Fruit fly (Drosophila melanogaster): ENCODE results near the gene TP53INP.

DNA sequence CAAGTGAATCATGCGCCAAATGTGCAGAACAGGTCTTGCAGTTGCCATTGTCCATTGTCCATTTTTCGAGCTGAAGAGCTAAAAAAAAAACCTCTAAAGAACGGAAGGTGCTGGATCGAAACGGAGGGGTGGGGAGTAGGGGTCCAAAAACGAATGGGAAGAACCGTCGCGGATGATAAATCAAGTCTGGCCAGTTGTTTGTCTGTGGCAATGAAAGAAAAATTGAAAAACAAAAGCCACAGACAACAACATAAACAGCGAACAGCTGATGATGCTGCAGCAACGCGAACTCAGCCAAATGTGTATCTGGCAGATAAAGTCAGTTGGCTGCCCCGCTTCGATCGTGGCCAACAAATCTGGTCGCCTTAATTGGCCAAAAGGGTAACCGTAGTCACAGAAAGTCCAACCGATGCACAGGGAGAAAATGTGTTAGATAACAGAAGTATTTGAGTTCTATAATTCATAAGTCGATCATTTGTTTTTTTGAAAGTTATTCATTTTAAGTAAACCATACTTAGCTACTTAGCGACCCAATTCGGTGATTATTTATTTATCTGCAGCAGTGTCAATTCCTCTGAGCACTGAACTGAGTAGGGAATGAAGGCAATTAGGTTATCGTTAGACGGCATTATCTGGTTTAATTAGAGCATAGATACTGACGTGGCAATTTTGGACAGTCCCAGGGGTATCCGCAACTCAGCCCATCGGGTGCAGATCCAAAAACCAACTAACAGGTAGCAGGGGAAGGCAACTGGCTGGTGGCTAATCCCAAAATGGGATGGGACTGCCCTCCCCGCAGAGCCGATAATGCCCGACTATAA, 1.8 kb downstream of the TP53INP start:
- no peak for TF ChIP-seq fu2 (GFP tag; optimal IDR thresholded peaks at IDR 0.05)
- no peak for TF ChIP-seq CG17612 (GFP tag; IDR thresholded peaks at IDR 0.05)
- TF ChIP-seq CG18262 (tag; optimal IDR thresholded peaks at IDR 0.05): no peak
- TF ChIP-seq Lpt (GFP tag; optimal IDR thresholded peaks at IDR 0.05): no peak
- TF ChIP-seq CG8281 (tag; optimal IDR thresholded peaks at IDR 0.05): no peak
- TF ChIP-seq zen2 (GFP tag; IDR thresholded peaks at IDR 0.05; ENCODE audit: partially characterized antibody): no peak
- TF ChIP-seq Sox102F (GFP tag; optimal IDR thresholded peaks at IDR 0.05): no peak
- TF ChIP-seq pan (optimal IDR thresholded peaks at IDR 0.05): no peak
- TF ChIP-seq pan (GFP tag; optimal IDR thresholded peaks at IDR 0.05 in 1 of 2, IDR thresholded peaks at IDR 0.05 in 1 of 2): no peak
- TF ChIP-seq Jarid2 (GFP tag; optimal IDR thresholded peaks at IDR 0.05): no peak
- no peak for TF ChIP-seq CG17802 (tag; optimal IDR thresholded peaks at IDR 0.05)
- no peak for TF ChIP-seq Neu2 (GFP tag; optimal IDR thresholded peaks at IDR 0.05; ENCODE audit: borderline replicate concordance)
